Worm (Caenorhabditis elegans): ENCODE results near the gene bcf-1.

- no peak for TF ChIP-seq lin-11 (tag; optimal IDR thresholded peaks at IDR 0.05)
- no peak for TF ChIP-seq skn-1 (tag; optimal IDR thresholded peaks at IDR 0.05)
- TF ChIP-seq ama-1 (optimal IDR thresholded peaks at IDR 0.05) = no peak
- no peak for TF ChIP-seq unc-39 (tag; optimal IDR thresholded peaks at IDR 0.05)
- no peak for TF ChIP-seq egl-27 (tag; optimal IDR thresholded peaks at IDR 0.05)
- TF ChIP-seq nhr-6 (tag; optimal IDR thresholded peaks at IDR 0.05) = no peak
- no peak for TF ChIP-seq elt-3 (tag; optimal IDR thresholded peaks at IDR 0.05)
Measured at ce11 chrV:6399831-6400230, 8.8 kb downstream of the bcf-1 start, which contains the start of gene gfi-1.

Measured in whole organism, L2 larva.